Worm (Caenorhabditis elegans) whole organism, late embryonic: Measurements from ENCODE around the gene wrb-1.

Source experiments
- ama-1 ChIP-seq: fragments of 150-350 bp; optimal IDR thresholded peaks from 2 replicates; lab custom pipeline; 2014
- pax-1 ChIP-seq: fragments of 150-350 bp; optimal IDR thresholded peaks from 2 replicates; lab custom pipeline; 2014; ENCODE audit warnings: missing biosample characterization, missing genetic modification characterization
- pqm-1 ChIP-seq: sonication (generic microtip); optimal IDR thresholded peaks from 2 replicates; lab custom pipeline; 2016; ENCODE audit warnings: missing genetic modification characterization, missing compliant biosample characterization
- ref-2 ChIP-seq: sonication (generic microtip); optimal IDR thresholded peaks from 2 replicates; lab custom pipeline; 2016; ENCODE audit warnings: missing genetic modification characterization, missing compliant biosample characterization
- sox-4 ChIP-seq: sonication (generic microtip); optimal IDR thresholded peaks from 2 replicates; lab custom pipeline; 2017; ENCODE audit warnings: mild to moderate bottlenecking, missing genetic modification characterization, inconsistent platforms, missing compliant biosample characterization
- ttx-3 ChIP-seq: sonication (generic microtip); optimal IDR thresholded peaks from 2 replicates; lab custom pipeline; 2016; ENCODE audit warnings: missing genetic modification reagents, missing genetic modification characterization, missing compliant biosample characterization
- unc-86 ChIP-seq: sonication (generic microtip); optimal IDR thresholded peaks from 2 replicates; lab custom pipeline; 2016; ENCODE audit warnings: missing genetic modification characterization, missing compliant biosample characterization

DNA sequence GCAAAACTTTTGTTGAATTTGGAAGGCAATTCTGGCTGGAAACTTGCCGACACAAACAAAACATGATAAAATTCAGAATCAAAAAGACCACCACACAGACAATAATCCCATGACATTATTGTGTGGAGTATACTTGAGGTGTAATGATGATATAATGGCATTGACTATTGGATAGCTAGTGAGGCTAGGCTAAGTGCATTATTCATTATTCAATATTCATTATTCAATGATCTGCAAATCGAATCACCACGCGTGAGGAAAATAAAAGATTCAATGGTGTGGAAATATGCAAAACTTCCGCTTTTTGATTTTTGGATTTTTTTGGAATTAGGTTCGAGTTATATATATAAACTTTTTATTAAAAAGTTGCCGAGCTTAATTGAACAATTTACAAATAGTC is 27.7 kb downstream of the wrb-1 start:
- TF ChIP-seq sox-4 (tag; lab: Kevin White, UChicago) (no peak), unc-86 (tag; lab: Kevin White, UChicago) (no peak), pax-1 (tag; lab: Kevin White, UChicago) (no peak), ttx-3 (tag; lab: Kevin White, UChicago) (no peak), ref-2 (no peak), pqm-1 (tag; lab: Kevin White, UChicago) (no peak), ama-1 (lab: Kevin White, UChicago) (no peak)
